Worm (Caenorhabditis elegans): ENCODE measurements around the gene T14G8.3.

Gene T14G8.3

DNA sequence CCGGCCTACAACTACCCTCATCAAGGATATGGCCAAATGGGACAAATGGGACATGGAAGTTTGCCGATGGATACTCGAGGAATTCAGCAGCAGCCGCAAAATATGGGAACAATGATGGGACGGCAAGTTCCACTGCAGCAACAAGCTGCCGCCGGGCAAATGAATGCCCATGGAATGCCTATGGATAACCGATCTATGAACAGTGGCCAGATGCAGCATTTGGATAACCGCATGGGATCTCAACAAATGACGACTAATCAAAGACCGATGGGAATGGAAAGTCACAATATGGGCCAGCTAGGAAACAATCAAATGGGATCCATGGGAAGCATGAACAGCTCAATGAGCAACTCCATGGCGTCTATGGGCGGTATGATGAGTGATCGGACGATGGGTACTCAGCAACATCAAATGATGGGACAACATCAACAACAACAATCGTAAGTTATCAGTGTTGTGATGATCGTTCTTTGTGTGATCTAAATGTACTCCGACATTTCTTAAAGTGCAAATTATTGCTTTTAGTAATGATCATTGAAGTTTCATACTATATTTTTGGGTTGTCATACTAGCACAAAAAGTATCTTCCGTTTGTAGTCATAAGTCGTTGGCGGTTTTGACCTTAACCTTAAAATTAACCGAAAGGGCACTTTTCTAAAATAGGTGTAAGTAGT, 52.5 kb downstream of the T14G8.3 start:
- no peak for TF ChIP-seq efl-1 (optimal IDR thresholded peaks at IDR 0.05)
- TF ChIP-seq efl-1 (GFP tag; optimal IDR thresholded peaks at IDR 0.05 in 1 of 2) = peak in 1 of 2 experiments; percentile 53
- peak; percentile 26 for TF ChIP-seq nhr-19 (GFP tag; conservative IDR thresholded peaks at IDR 0.05)
- TF ChIP-seq lin-14 (GFP tag; optimal IDR thresholded peaks at IDR 0.05) = no peak
- TF ChIP-seq nhr-85 (tag) = peak; percentile 57

DNA sequence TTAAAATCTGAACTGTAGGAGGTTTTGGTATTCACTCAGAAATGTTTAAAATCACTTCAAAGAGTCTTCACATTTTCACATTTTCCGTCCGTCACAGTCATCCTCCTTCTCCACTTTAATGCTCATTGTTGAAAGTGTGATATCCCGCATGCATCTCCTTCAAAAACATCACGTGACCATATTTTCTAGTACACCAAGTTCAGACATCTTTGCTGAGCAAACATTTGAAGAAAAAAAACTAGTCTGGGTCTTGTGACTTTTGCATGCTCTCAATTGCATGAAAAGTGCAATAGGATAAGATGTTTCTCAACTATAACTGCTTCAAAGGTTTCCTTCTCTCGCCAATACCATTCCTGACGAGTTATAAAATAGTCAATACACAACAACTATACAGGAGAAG, 53.2 kb downstream of the T14G8.3 start:
- TF ChIP-seq swsn-7 (tag; optimal IDR thresholded peaks at IDR 0.05) = peak; percentile 10
- peak; percentile 26 for TF ChIP-seq rnt-1 (tag; optimal IDR thresholded peaks at IDR 0.05)
- peak; percentile 45 for TF ChIP-seq nhr-19 (GFP tag; conservative IDR thresholded peaks at IDR 0.05)
- peak; percentile 54 for TF ChIP-seq fkh-8 (tag; optimal IDR thresholded peaks at IDR 0.05)
- TF ChIP-seq nhr-47 (tag; optimal IDR thresholded peaks at IDR 0.05) = peak; percentile 64
- TF ChIP-seq mdl-1 (tag; optimal IDR thresholded peaks at IDR 0.05) = peak in 1 of 2 experiments; percentile 57
- peak; percentile 72 for TF ChIP-seq nhr-71 (tag; optimal IDR thresholded peaks at IDR 0.05)
- no peak for TF ChIP-seq mef-2 (tag; optimal IDR thresholded peaks at IDR 0.05)
- peak; percentile 22 for TF ChIP-seq snu-23 (GFP tag; optimal IDR thresholded peaks at IDR 0.05)
- no peak for TF ChIP-seq zag-1 (tag; optimal IDR thresholded peaks at IDR 0.05)
- no peak for TF ChIP-seq lin-35 (GFP tag; optimal IDR thresholded peaks at IDR 0.05)
- TF ChIP-seq pax-3 (tag; optimal IDR thresholded peaks at IDR 0.05) = peak; percentile 57
- TF ChIP-seq sox-4 (tag; optimal IDR thresholded peaks at IDR 0.05) = peak; percentile 13
- peak in 1 of 2 experiments; percentile 50 for TF ChIP-seq lsy-2 (tag; optimal IDR thresholded peaks at IDR 0.05)
- TF ChIP-seq lin-14 (GFP tag; optimal IDR thresholded peaks at IDR 0.05) = peak; percentile 64
- TF ChIP-seq hpl-2 (GFP tag; optimal IDR thresholded peaks at IDR 0.05) = no peak
- peak; percentile 29 for TF ChIP-seq nhr-20 (tag; optimal IDR thresholded peaks at IDR 0.05)
- TF ChIP-seq egl-13 (tag; optimal IDR thresholded peaks at IDR 0.05) = peak; percentile 59
- TF ChIP-seq lir-3 (tag; optimal IDR thresholded peaks at IDR 0.05; ENCODE audit: poor library complexity) = peak; percentile 44

DNA sequence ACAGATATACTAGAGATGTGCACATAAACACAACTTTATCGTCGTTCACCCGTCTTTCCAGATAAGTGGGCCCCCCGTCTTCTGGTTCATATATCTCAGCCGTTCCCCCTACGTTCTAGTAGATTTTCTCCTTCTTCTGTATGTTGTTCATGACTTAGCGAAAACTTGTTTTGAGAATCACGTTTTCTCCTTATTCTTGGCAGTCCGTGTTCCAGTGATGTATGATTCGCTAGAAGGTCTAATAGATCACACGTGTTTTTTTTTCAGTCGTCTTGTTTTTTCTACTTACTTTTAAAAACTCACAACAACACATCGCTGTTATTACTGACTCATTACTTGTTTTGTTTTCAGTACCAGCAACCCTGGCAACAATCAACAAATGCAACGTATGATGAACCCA, 54.0 kb downstream of the T14G8.3 start:
- TF ChIP-seq ces-1 (GFP tag; optimal IDR thresholded peaks at IDR 0.05) = no peak
- no peak for TF ChIP-seq ceh-82 (tag; optimal IDR thresholded peaks at IDR 0.05)
- TF ChIP-seq nhr-84 (tag; optimal IDR thresholded peaks at IDR 0.05) = no peak
- no peak for TF ChIP-seq efl-3 (GFP tag; optimal IDR thresholded peaks at IDR 0.05)
- peak; percentile 3 for TF ChIP-seq nhr-71 (tag; optimal IDR thresholded peaks at IDR 0.05)
- peak; percentile 48 for TF ChIP-seq nhr-85 (tag)
- TF ChIP-seq nhr-20 (tag; optimal IDR thresholded peaks at IDR 0.05) = peak; percentile 15
- no peak for TF ChIP-seq fos-1 (tag; optimal IDR thresholded peaks at IDR 0.05)

- TF ChIP-seq nhr-20 (tag; optimal IDR thresholded peaks at IDR 0.05) (no peak), ceh-88 (GFP tag; IDR thresholded peaks at IDR 0.05) (no peak), ces-1 (GFP tag; optimal IDR thresholded peaks at IDR 0.05) (no peak), mab-9 (GFP tag; IDR thresholded peaks at IDR 0.05) (no peak), pqm-1 (tag; optimal IDR thresholded peaks at IDR 0.05) (no peak), blmp-1 (tag; optimal IDR thresholded peaks at IDR 0.05) (peak; percentile 82), F16B12.6 (tag; optimal IDR thresholded peaks at IDR 0.05) (no peak)
These were observed 54.7 kb downstream of the T14G8.3 start for ce11 chrX:12915693-12916092.

- TF ChIP-seq nhr-71 (tag; optimal IDR thresholded peaks at IDR 0.05) (no peak), sup-37 (GFP tag; optimal IDR thresholded peaks at IDR 0.05) (no peak), nhr-47 (tag; optimal IDR thresholded peaks at IDR 0.05) (no peak), ceh-8 (GFP tag; optimal IDR thresholded peaks at IDR 0.05) (no peak), lin-35 (GFP tag; optimal IDR thresholded peaks at IDR 0.05) (no peak), tlp-1 (tag; optimal IDR thresholded peaks at IDR 0.05) (no peak), sox-4 (tag; optimal IDR thresholded peaks at IDR 0.05) (no peak), zag-1 (tag; optimal IDR thresholded peaks at IDR 0.05) (no peak), dpl-1 (GFP tag; optimal IDR thresholded peaks at IDR 0.05) (no peak), rnt-1 (tag; optimal IDR thresholded peaks at IDR 0.05) (no peak), nhr-84 (tag; optimal IDR thresholded peaks at IDR 0.05) (no peak), nhr-28 (tag; optimal IDR thresholded peaks at IDR 0.05) (no peak), unc-62 (GFP tag; optimal IDR thresholded peaks at IDR 0.05) (no peak), Y116A8C.19 (tag; optimal IDR thresholded peaks at IDR 0.05; ENCODE audit: borderline replicate concordance) (no peak), nhr-237 (tag; optimal IDR thresholded peaks at IDR 0.05) (no peak), vab-15 (tag; optimal IDR thresholded peaks at IDR 0.05) (no peak), nhr-12 (tag; optimal IDR thresholded peaks at IDR 0.05) (no peak), blmp-1 (tag; optimal IDR thresholded peaks at IDR 0.05) (no peak), ceh-82 (tag; optimal IDR thresholded peaks at IDR 0.05) (no peak), irx-1 (tag; optimal IDR thresholded peaks at IDR 0.05) (no peak)
These were observed 55.4 kb downstream of the T14G8.3 start for ce11 chrX:12916418-12916817.

Data from whole organism, L1 larva.